Fruit fly (Drosophila melanogaster) S2 (cell line): ENCODE data around the gene Ir94a.

Source experiments
- CG8478 ChIP-seq: fragments of >200 bp; optimal IDR thresholded peaks from 2 replicates; lab custom pipeline; 2018
- CTCF ChIP-seq, 2 experiments: fragments of >200 bp; optimal IDR thresholded peaks; 2 replicates each; lab custom pipeline; 2018

DNA sequence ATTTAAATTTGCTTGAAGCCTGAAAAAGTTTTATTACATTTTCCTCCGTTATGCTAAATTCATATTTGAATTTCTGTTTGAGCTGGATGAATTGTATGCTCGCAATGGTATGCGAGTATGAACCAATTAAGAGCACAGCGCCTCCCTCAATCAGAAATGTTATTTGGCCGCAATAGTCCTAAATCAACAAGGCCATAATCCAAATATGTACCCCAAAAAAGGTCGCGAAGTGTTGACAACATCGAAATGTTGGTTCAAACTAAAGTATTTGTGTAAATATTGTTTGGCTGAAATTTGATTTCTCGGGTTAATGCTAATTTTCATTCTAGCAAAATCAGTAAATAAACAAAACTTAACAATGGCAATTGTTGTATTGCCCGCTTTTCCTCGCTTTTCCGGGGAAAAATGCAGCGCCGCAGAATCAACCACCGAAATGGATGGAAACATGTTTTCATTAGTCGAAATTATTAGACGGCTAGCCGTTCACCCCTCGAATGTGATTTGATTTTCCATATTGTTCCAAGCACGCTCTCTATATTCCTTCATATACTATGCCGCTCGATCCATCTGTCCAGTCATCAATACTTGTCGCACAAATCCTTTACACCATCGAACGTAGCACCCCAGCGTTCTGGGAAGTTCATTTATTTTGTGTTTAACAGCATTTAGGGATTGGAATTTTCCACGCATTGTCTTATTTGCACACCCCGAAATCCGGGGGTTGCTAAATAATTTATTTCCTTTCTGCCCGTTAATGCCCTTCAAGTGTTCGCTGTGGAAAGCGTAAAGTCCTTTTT is 48.6 kb downstream of the Ir94a start:
- TF ChIP-seq CTCF (optimal IDR thresholded peaks at IDR 0.05; lab: Kevin White, UChicago) (no peak), CG8478 (lab: Kevin White, UChicago) (no peak)
